Worm (Caenorhabditis elegans): ENCODE measurements around the gene bed-1.

- TF ChIP-seq unc-62 (GFP tag; optimal IDR thresholded peaks at IDR 0.05 in 1 of 2): peak in 1 of 2 experiments; percentile 66
- no peak for TF ChIP-seq unc-62 (tag; optimal IDR thresholded peaks at IDR 0.05)
- no peak for TF ChIP-seq lin-39 (tag; optimal IDR thresholded peaks at IDR 0.05)
- no peak for TF ChIP-seq tra-1 (GFP tag; IDR thresholded peaks at IDR 0.05)
Measured at ce11 chrV:19152328-19152727, 27.6 kb upstream of the bed-1 start, which contains the start of gene Y39B6A.69.

All from whole organism, L4 larva.